Worm (Caenorhabditis elegans) whole organism, L1 larva: ENCODE measurements around the gene npr-4.

ENCODE experiments used
- C16A3.4 ChIP-seq: fragments of 150-350 bp; optimal IDR thresholded peaks from 2 replicates; lab custom pipeline; 2014; ENCODE audit warnings: missing biosample characterization, missing genetic modification characterization
- C34B4.2 ChIP-seq: sonication (generic microtip); optimal IDR thresholded peaks from 2 replicates; lab custom pipeline; 2017; ENCODE audit warnings: mild to moderate bottlenecking, missing genetic modification characterization, missing compliant biosample characterization
- aha-1 ChIP-seq: fragments of 150-350 bp; optimal IDR thresholded peaks from 2 replicates; lab custom pipeline; 2014; ENCODE audit warnings: missing biosample characterization, missing genetic modification characterization
- aly-2 ChIP-seq: fragments of 150-350 bp; optimal IDR thresholded peaks from 2 replicates; lab custom pipeline; 2014; ENCODE audit warnings: missing biosample characterization, missing genetic modification characterization
- blmp-1 ChIP-seq: fragments of 150-350 bp; optimal IDR thresholded peaks from 2 replicates; lab custom pipeline; 2014; ENCODE audit warnings: missing biosample characterization, missing genetic modification characterization
- ceh-88 ChIP-seq: fragments of 200-800 bp; sonication (Bioruptor generic); IDR thresholded peaks from 2 replicates; pipeline ENCODE4 v1.3.6; 2022; ENCODE audit warnings: missing genetic modification characterization, missing compliant biosample characterization
- ceh-90 ChIP-seq: sonication (generic microtip); optimal IDR thresholded peaks from 2 replicates; lab custom pipeline; 2016; ENCODE audit warnings: missing genetic modification characterization, missing compliant biosample characterization
- ces-1 ChIP-seq: fragments of 150-350 bp; optimal IDR thresholded peaks from 2 replicates; lab custom pipeline; 2014; ENCODE audit warnings: missing biosample characterization, missing genetic modification reagents, missing genetic modification characterization
- dpl-1 ChIP-seq, 3 experiments: fragments of 150-350 bp in 2 of 3; sonication (generic microtip) in 1 of 3; optimal IDR thresholded peaks; 2 replicates each; lab custom pipeline; 2014 to 2017; ENCODE audit warnings: missing biosample characterization in 3 of 3, missing genetic modification characterization in 3 of 3, missing genetic modification reagents in 3 of 3
- dsc-1 ChIP-seq: sonication (generic microtip); optimal IDR thresholded peaks from 2 replicates; lab custom pipeline; 2016; ENCODE audit warnings: mild to moderate bottlenecking, missing genetic modification characterization, missing compliant biosample characterization
- efl-1 ChIP-seq, 4 experiments: fragments of 150-350 bp; optimal IDR thresholded peaks in 3 of 4; peaks in 1 of 4; 1 replicate in 1 of 4; 2 replicates in 3 of 4; lab custom pipeline; 2014; ENCODE audit warnings: missing biosample characterization in 2 of 4, missing genetic modification characterization in 2 of 4, missing genetic modification reagents in 2 of 4
- egl-27 ChIP-seq, 2 experiments: fragments of 150-350 bp in 1 of 2; sonication (generic microtip); optimal IDR thresholded peaks; 3 replicates each; lab custom pipeline; 2017 to 2018; ENCODE audit warnings: missing biosample characterization in 2 of 2, missing genetic modification characterization in 2 of 2, missing genetic modification reagents in 2 of 2
- elt-3 ChIP-seq, 6 experiments: fragments of 150-350 bp in 1 of 6; sonication (generic microtip); optimal IDR thresholded peaks; 2 replicates each; lab custom pipeline; 2017 to 2018; ENCODE audit warnings: missing biosample characterization in 6 of 6, missing genetic modification characterization in 6 of 6, inconsistent platforms in 1 of 6
- grh-1 ChIP-seq: fragments of 200-800 bp; sonication (Bioruptor generic); IDR thresholded peaks from 2 replicates; pipeline ENCODE4 v1.3.6; 2022; ENCODE audit warnings: missing genetic modification reagents, missing genetic modification characterization, missing compliant biosample characterization
- irx-1 ChIP-seq: sonication (generic microtip); optimal IDR thresholded peaks from 2 replicates; lab custom pipeline; 2016; ENCODE audit warnings: missing genetic modification characterization, missing compliant biosample characterization
- isw-1 ChIP-seq: fragments of 200-800 bp; sonication (Bioruptor generic); IDR thresholded peaks from 2 replicates; pipeline ENCODE4 v1.3.6; 2022; ENCODE audit warnings: missing genetic modification characterization, missing compliant biosample characterization
- jun-1 ChIP-seq: fragments of 150-350 bp; optimal IDR thresholded peaks from 2 replicates; lab custom pipeline; 2014; ENCODE audit warnings: missing biosample characterization, missing genetic modification reagents, missing genetic modification characterization
- lin-13 ChIP-seq: fragments of 150-350 bp; optimal IDR thresholded peaks from 2 replicates; lab custom pipeline; 2014; ENCODE audit warnings: missing biosample characterization, missing genetic modification reagents, missing genetic modification characterization
- lin-14 ChIP-seq: fragments of 200-800 bp; sonication (Bioruptor generic); optimal IDR thresholded peaks from 2 replicates; lab custom pipeline; 2018; ENCODE audit warnings: mild to moderate bottlenecking, missing genetic modification characterization, moderate library complexity, missing compliant biosample characterization
- lin-35 ChIP-seq, 2 experiments: fragments of 150-350 bp; optimal IDR thresholded peaks; 2 replicates each; lab custom pipeline; 2014; ENCODE audit warnings: missing biosample characterization in 2 of 2, missing genetic modification characterization in 2 of 2, missing genetic modification reagents in 2 of 2
- lin-39 ChIP-seq: fragments of 150-350 bp; optimal IDR thresholded peaks from 2 replicates; lab custom pipeline; 2014; ENCODE audit warnings: missing biosample characterization, missing genetic modification reagents, missing genetic modification characterization
- lsy-2 ChIP-seq, 2 experiments: fragments of 150-350 bp; optimal IDR thresholded peaks; 2 replicates each; lab custom pipeline; 2014; ENCODE audit warnings: missing biosample characterization in 2 of 2, missing genetic modification characterization in 2 of 2
- mab-9 ChIP-seq: fragments of 200-800 bp; sonication (Bioruptor generic); IDR thresholded peaks from 2 replicates; pipeline ENCODE4 v1.3.6; 2022; ENCODE audit warnings: missing genetic modification reagents, missing genetic modification characterization, missing compliant biosample characterization
- mdl-1 ChIP-seq, 2 experiments: fragments of 150-350 bp; optimal IDR thresholded peaks; 2 replicates each; lab custom pipeline; 2014 to 2017; ENCODE audit warnings: missing biosample characterization in 2 of 2, missing genetic modification characterization in 2 of 2, inconsistent platforms in 1 of 2
- mep-1 ChIP-seq: fragments of 150-350 bp; optimal IDR thresholded peaks from 2 replicates; lab custom pipeline; 2014; ENCODE audit warnings: missing biosample characterization, missing genetic modification characterization
- nhr-11 ChIP-seq: fragments of 150-350 bp; optimal IDR thresholded peaks from 2 replicates; lab custom pipeline; 2014; ENCODE audit warnings: missing biosample characterization, missing genetic modification characterization
- nhr-19 ChIP-seq: fragments of 200-800 bp; sonication (Bioruptor generic); conservative IDR thresholded peaks from 2 replicates; pipeline ENCODE4 v1.3.6; 2022; ENCODE audit warnings: missing genetic modification characterization, missing compliant biosample characterization
- nhr-20 ChIP-seq: sonication (generic microtip); optimal IDR thresholded peaks from 2 replicates; lab custom pipeline; 2016; ENCODE audit warnings: mild to moderate bottlenecking, missing genetic modification characterization, missing compliant biosample characterization
- nhr-28 ChIP-seq: fragments of 150-350 bp; optimal IDR thresholded peaks from 2 replicates; lab custom pipeline; 2014; ENCODE audit warnings: missing biosample characterization, missing genetic modification characterization
- nhr-47 ChIP-seq: sonication (generic microtip); optimal IDR thresholded peaks from 2 replicates; lab custom pipeline; 2016; ENCODE audit warnings: mild to moderate bottlenecking, missing genetic modification characterization, moderate library complexity, missing compliant biosample characterization
- nhr-71 ChIP-seq: sonication (generic microtip); optimal IDR thresholded peaks from 2 replicates; lab custom pipeline; 2016; ENCODE audit warnings: mild to moderate bottlenecking, missing genetic modification characterization, moderate library complexity, missing compliant biosample characterization
- nhr-76 ChIP-seq: sonication (generic microtip); optimal IDR thresholded peaks from 2 replicates; lab custom pipeline; 2017; ENCODE audit warnings: missing biosample characterization, missing genetic modification characterization
- nhr-77 ChIP-seq: fragments of 150-350 bp; optimal IDR thresholded peaks from 2 replicates; lab custom pipeline; 2014; ENCODE audit warnings: missing biosample characterization, missing genetic modification characterization
- nhr-85 ChIP-seq: sonication (generic microtip); peaks from one replicate; lab custom pipeline; 2016; ENCODE audit warnings: missing genetic modification characterization, inconsistent platforms, missing compliant biosample characterization
- nhr-90 ChIP-seq: sonication (generic microtip); optimal IDR thresholded peaks from 2 replicates; lab custom pipeline; 2016; ENCODE audit warnings: mild to moderate bottlenecking, missing genetic modification characterization, missing compliant biosample characterization; ENCODE audit not compliant: poor library complexity
- pag-3 ChIP-seq: sonication (generic microtip); optimal IDR thresholded peaks from 2 replicates; lab custom pipeline; 2017; ENCODE audit warnings: missing genetic modification characterization, mild to moderate bottlenecking, missing compliant biosample characterization, antibody characterized with exemption, borderline replicate concordance; ENCODE audit not compliant: insufficient read depth
- pqm-1 ChIP-seq: sonication (generic microtip); optimal IDR thresholded peaks from 3 replicates; lab custom pipeline; 2017; ENCODE audit warnings: missing biosample characterization, missing genetic modification characterization
- rnt-1 ChIP-seq: sonication (generic microtip); optimal IDR thresholded peaks from 2 replicates; lab custom pipeline; 2016; ENCODE audit warnings: mild to moderate bottlenecking, missing genetic modification characterization, moderate library complexity, missing compliant biosample characterization
- skn-1 ChIP-seq: fragments of 150-350 bp; optimal IDR thresholded peaks from 2 replicates; lab custom pipeline; 2014; ENCODE audit warnings: missing biosample characterization, missing genetic modification characterization
- snpc-4 ChIP-seq: fragments of 150-350 bp; optimal IDR thresholded peaks from 2 replicates; lab custom pipeline; 2014; ENCODE audit warnings: missing biosample characterization, missing genetic modification characterization
- snu-23 ChIP-seq: sonication (generic microtip); optimal IDR thresholded peaks from 2 replicates; lab custom pipeline; 2016; ENCODE audit warnings: missing genetic modification characterization, missing compliant biosample characterization
- swsn-7 ChIP-seq: sonication (generic microtip); optimal IDR thresholded peaks from 2 replicates; lab custom pipeline; 2016; ENCODE audit warnings: missing genetic modification characterization, missing compliant biosample characterization
- tbx-2 ChIP-seq: sonication (generic microtip); optimal IDR thresholded peaks from 2 replicates; lab custom pipeline; 2016; ENCODE audit warnings: missing genetic modification characterization, missing compliant biosample characterization
- tlp-1 ChIP-seq: fragments of 150-350 bp; optimal IDR thresholded peaks from 2 replicates; lab custom pipeline; 2014; ENCODE audit warnings: missing biosample characterization, missing genetic modification characterization
- unc-130 ChIP-seq: fragments of 150-350 bp; optimal IDR thresholded peaks from 2 replicates; lab custom pipeline; 2017; ENCODE audit warnings: missing biosample characterization, missing genetic modification characterization, inconsistent platforms
- unc-62 ChIP-seq: fragments of 150-350 bp; optimal IDR thresholded peaks from 2 replicates; lab custom pipeline; 2014; ENCODE audit warnings: missing biosample characterization, missing genetic modification reagents, missing genetic modification characterization
- unc-98 ChIP-seq: fragments of 200-800 bp; sonication (Bioruptor generic); IDR thresholded peaks from 2 replicates; pipeline ENCODE4 v1.3.6; 2022; ENCODE audit warnings: missing genetic modification characterization, missing compliant biosample characterization
- vab-15 ChIP-seq: sonication (generic microtip); optimal IDR thresholded peaks from 2 replicates; lab custom pipeline; 2017; ENCODE audit warnings: missing genotype, mild to moderate bottlenecking, missing genetic modification characterization, missing compliant biosample characterization
- xbp-1 ChIP-seq: sonication (generic microtip); optimal IDR thresholded peaks from 2 replicates; lab custom pipeline; 2016; ENCODE audit warnings: missing genetic modification characterization, missing compliant biosample characterization

Gene npr-4

DNA sequence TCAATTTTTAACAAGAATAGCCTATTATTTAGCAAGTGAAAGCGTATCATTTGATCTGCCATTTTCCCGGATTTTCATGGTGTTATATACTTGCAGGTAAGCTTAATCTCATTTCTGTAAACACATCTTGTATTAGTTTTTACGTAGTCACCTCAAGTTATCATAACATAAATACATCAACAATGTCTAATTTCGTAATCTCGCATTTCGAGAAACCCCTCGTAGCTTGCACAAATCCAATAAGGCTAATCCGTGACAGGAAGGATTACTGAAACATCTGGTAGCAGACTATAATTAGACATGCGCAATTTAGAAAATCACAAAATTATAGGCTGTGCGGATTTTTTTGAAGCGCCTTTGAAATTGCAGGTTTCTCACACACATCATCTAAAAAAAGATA, 27.0 kb downstream of the npr-4 start (continued):
- no peak for TF ChIP-seq snpc-4 (tag; lab: Kevin White, UChicago)
- no peak for TF ChIP-seq ceh-90 (tag; lab: Kevin White, UChicago)
- TF ChIP-seq isw-1 (GFP tag; lab: Robert Waterston, UW): no peak
- TF ChIP-seq elt-3 (tag; optimal IDR thresholded peaks at IDR 0.05; lab: Kevin White, UChicago): no peak
- TF ChIP-seq jun-1 (tag; lab: Kevin White, UChicago): no peak
- TF ChIP-seq unc-62: no peak
- TF ChIP-seq dsc-1 (tag; lab: Kevin White, UChicago): peak; percentile 97
- no peak for TF ChIP-seq swsn-7 (tag; lab: Kevin White, UChicago)

ce11 chrX:12523071-12523483, 28.4 kb downstream of the npr-4 start:
- TF ChIP-seq nhr-90 (tag; lab: Kevin White, UChicago) (peak; percentile 89), lsy-2 (tag; optimal IDR thresholded peaks at IDR 0.05; lab: Kevin White, UChicago) (peak; percentile 61 to 87), nhr-76 (no peak), tbx-2 (tag; lab: Kevin White, UChicago) (peak; percentile 84), snpc-4 (tag; lab: Kevin White, UChicago) (no peak), jun-1 (tag; lab: Kevin White, UChicago) (peak; percentile 65), unc-98 (GFP tag; lab: Robert Waterston, UW) (no peak), tlp-1 (tag; lab: Kevin White, UChicago) (no peak), rnt-1 (tag; lab: Kevin White, UChicago) (peak; percentile 61), C16A3.4 (tag; lab: Kevin White, UChicago) (peak; percentile 68), nhr-47 (tag; lab: Kevin White, UChicago) (peak; percentile 68), nhr-11 (tag; lab: Kevin White, UChicago) (peak; percentile 15), skn-1 (tag; lab: Kevin White, UChicago) (peak; percentile 34), irx-1 (tag; lab: Kevin White, UChicago) (peak; percentile 53), grh-1 (GFP tag; lab: Robert Waterston, UW) (peak; percentile 72), nhr-85 (peak; percentile 99), mab-9 (GFP tag; lab: Robert Waterston, UW) (peak; percentile 35; the same call in 1 of the 2 replicates), nhr-20 (tag; lab: Kevin White, UChicago) (peak; percentile 99), xbp-1 (tag; lab: Kevin White, UChicago) (peak; percentile 41), aha-1 (tag; lab: Kevin White, UChicago) (no peak), aly-2 (tag; lab: Kevin White, UChicago) (no peak), nhr-77 (peak; percentile 28), vab-15 (tag; lab: Kevin White, UChicago) (peak; percentile 48), nhr-19 (peak; percentile 94), unc-130 (tag; lab: Kevin White, UChicago) (peak; percentile 86), snu-23 (GFP tag; lab: Kevin White, UChicago) (peak; percentile 92), pag-3 (tag; lab: Kevin White, UChicago) (peak; percentile 45), C34B4.2 (tag; lab: Kevin White, UChicago) (no peak), swsn-7 (tag; lab: Kevin White, UChicago) (peak; percentile 33), nhr-28 (tag; lab: Kevin White, UChicago) (peak; percentile 22), blmp-1 (tag; lab: Kevin White, UChicago) (peak; percentile 92), mdl-1 (tag; optimal IDR thresholded peaks at IDR 0.05; lab: Kevin White, UChicago) (peak in 1 of 2 experiments; percentile 91), lin-35 (GFP tag; optimal IDR thresholded peaks at IDR 0.05; lab: Kevin White, UChicago) (peak in 1 of 2 experiments; percentile 82), pqm-1 (tag; lab: Kevin White, UChicago) (no peak), nhr-71 (peak; percentile 94), lin-13 (GFP tag; lab: Kevin White, UChicago) (no peak), egl-27 (tag; optimal IDR thresholded peaks at IDR 0.05; lab: Kevin White, UChicago) (peak in 1 of 2 experiments; percentile 52), efl-1 (optimal IDR thresholded peaks at IDR 0.05; lab: Kevin White, UChicago) (peak in 1 of 2 experiments; percentile 18), efl-1 (GFP tag; optimal IDR thresholded peaks at IDR 0.05 in 1 of 2; lab: Kevin White, UChicago) (peak in 1 of 2 experiments; percentile 92), lin-14 (GFP tag; lab: Kevin White, UChicago) (peak; percentile 91), ces-1 (GFP tag; lab: Kevin White, UChicago) (no peak), elt-3 (tag; optimal IDR thresholded peaks at IDR 0.05; lab: Kevin White, UChicago) (peak; percentile 38 to 99 (median 76)), lin-39 (tag; lab: Kevin White, UChicago) (peak; percentile 2), ceh-88 (peak; percentile 45), mep-1 (tag; lab: Kevin White, UChicago) (peak; percentile 62), dpl-1 (GFP tag; optimal IDR thresholded peaks at IDR 0.05; lab: Kevin White, UChicago) (peak; percentile 14 to 32 (median 17))
